Worm (Caenorhabditis elegans) whole organism, L1 larva: Measurements from ENCODE around the gene C49H3.4.

Experiments used
- blmp-1 ChIP-seq: fragments of 150-350 bp; optimal IDR thresholded peaks from 2 replicates; lab custom pipeline; 2014; ENCODE audit warnings: missing biosample characterization, missing genetic modification characterization
- ceh-63 ChIP-seq: fragments of 200-800 bp; sonication (Bioruptor generic); optimal IDR thresholded peaks from 2 replicates; lab custom pipeline; 2018; ENCODE audit warnings: mild to moderate bottlenecking, missing genetic modification characterization, missing compliant biosample characterization
- dpl-1 ChIP-seq, 3 experiments: fragments of 150-350 bp in 2 of 3; sonication (generic microtip) in 1 of 3; optimal IDR thresholded peaks; 2 replicates each; lab custom pipeline; 2014 to 2017; ENCODE audit warnings: missing biosample characterization in 3 of 3, missing genetic modification characterization in 3 of 3, missing genetic modification reagents in 3 of 3
- egl-27 ChIP-seq, 2 experiments: fragments of 150-350 bp in 1 of 2; sonication (generic microtip); optimal IDR thresholded peaks; 3 replicates each; lab custom pipeline; 2017 to 2018; ENCODE audit warnings: missing biosample characterization in 2 of 2, missing genetic modification characterization in 2 of 2, missing genetic modification reagents in 2 of 2
- elt-2 ChIP-seq: sonication (generic microtip); optimal IDR thresholded peaks from 2 replicates; lab custom pipeline; 2016; ENCODE audit warnings: missing genetic modification characterization, mild to moderate bottlenecking, inconsistent platforms, missing compliant biosample characterization, missing genetic modification reagents
- fkh-4 ChIP-seq: sonication (generic microtip); optimal IDR thresholded peaks from 2 replicates; lab custom pipeline; 2016; ENCODE audit warnings: missing compliant biosample characterization, missing genetic modification characterization, borderline replicate concordance
- fos-1 ChIP-seq: fragments of 150-350 bp; optimal IDR thresholded peaks from 2 replicates; lab custom pipeline; 2014; ENCODE audit warnings: missing biosample characterization, missing genetic modification characterization
- mep-1 ChIP-seq: fragments of 150-350 bp; optimal IDR thresholded peaks from 2 replicates; lab custom pipeline; 2014; ENCODE audit warnings: missing biosample characterization, missing genetic modification characterization
- nhr-12 ChIP-seq: sonication (generic microtip); optimal IDR thresholded peaks from 2 replicates; lab custom pipeline; 2017; ENCODE audit warnings: missing biosample characterization, missing genetic modification characterization
- unc-62 ChIP-seq: fragments of 150-350 bp; optimal IDR thresholded peaks from 2 replicates; lab custom pipeline; 2014; ENCODE audit warnings: missing biosample characterization, missing genetic modification reagents, missing genetic modification characterization
- unc-98 ChIP-seq: fragments of 200-800 bp; sonication (Bioruptor generic); IDR thresholded peaks from 2 replicates; pipeline ENCODE4 v1.3.6; 2022; ENCODE audit warnings: missing genetic modification characterization, missing compliant biosample characterization
- ztf-4 ChIP-seq: fragments of 150-350 bp; optimal IDR thresholded peaks from 2 replicates; lab custom pipeline; 2014; ENCODE audit warnings: missing biosample characterization, missing genetic modification characterization

DNA sequence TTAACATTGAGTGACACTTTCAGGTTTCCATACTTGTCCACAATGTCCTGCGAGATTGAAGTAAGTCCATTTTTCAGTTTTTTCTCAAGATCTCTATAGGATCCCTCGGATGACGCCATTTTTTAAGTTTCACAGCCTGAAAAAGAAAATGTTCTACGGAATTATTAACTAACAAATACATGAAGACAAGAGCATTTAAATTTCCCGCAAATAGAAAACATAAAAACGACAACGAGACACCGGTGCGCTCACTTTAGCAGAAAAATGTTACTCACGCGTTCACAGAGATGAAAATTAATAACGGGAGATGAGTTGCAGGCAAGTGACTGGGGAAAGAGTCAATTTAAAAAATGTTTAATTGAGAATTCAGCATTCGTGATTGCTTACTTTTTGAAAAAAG is 31.4 kb downstream of the C49H3.4 start, which contains the start of gene czw-1:
- TF ChIP-seq nhr-12 (tag; lab: Kevin White, UChicago) (no peak), ceh-63 (GFP tag; lab: Kevin White, UChicago) (no peak), dpl-1 (GFP tag; optimal IDR thresholded peaks at IDR 0.05; lab: Kevin White, UChicago) (peak in 2 of 3 experiments; percentile 36 to 49), egl-27 (tag; optimal IDR thresholded peaks at IDR 0.05; lab: Kevin White, UChicago) (no peak), fos-1 (tag; lab: Kevin White, UChicago) (no peak), elt-2 (no peak), mep-1 (tag; lab: Kevin White, UChicago) (no peak), ztf-4 (no peak), blmp-1 (tag; lab: Kevin White, UChicago) (no peak), unc-62 (GFP tag; lab: Kevin White, UChicago) (no peak), unc-98 (GFP tag; lab: Robert Waterston, UW) (no peak), fkh-4 (tag; lab: Kevin White, UChicago) (no peak)
